Fruit fly (Drosophila melanogaster) S2 (cell line): ENCODE data around the gene CG10650.

Experiments used
- CG8478 ChIP-seq: fragments of >200 bp; optimal IDR thresholded peaks from 2 replicates; lab custom pipeline; 2018
- CTCF ChIP-seq, 2 experiments: fragments of >200 bp; optimal IDR thresholded peaks; 2 replicates each; lab custom pipeline; 2018

Gene CG10650

DNA sequence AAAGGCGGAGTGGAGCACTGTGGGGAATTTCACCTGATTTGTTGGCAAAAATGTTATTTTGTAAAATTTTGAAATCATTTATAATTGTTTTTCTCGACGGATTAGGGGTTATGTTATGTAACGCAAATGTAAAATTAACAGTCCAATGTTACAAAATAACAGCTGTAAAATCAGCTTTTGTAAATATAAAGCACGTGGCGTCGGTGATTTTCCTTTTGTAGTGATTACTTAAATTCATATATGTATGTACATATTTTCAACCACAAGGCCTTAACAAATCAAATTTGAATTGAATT is 26.4 kb upstream of the CG10650 start, which contains the start of gene CG15172:
CG15172 (plus strand) TSS at position 197 of the 296 bp plus-strand sequence.
- TF ChIP-seq CG8478 (lab: Kevin White, UChicago): no peak
- no peak for TF ChIP-seq CTCF (optimal IDR thresholded peaks at IDR 0.05; lab: Kevin White, UChicago)

DNA sequence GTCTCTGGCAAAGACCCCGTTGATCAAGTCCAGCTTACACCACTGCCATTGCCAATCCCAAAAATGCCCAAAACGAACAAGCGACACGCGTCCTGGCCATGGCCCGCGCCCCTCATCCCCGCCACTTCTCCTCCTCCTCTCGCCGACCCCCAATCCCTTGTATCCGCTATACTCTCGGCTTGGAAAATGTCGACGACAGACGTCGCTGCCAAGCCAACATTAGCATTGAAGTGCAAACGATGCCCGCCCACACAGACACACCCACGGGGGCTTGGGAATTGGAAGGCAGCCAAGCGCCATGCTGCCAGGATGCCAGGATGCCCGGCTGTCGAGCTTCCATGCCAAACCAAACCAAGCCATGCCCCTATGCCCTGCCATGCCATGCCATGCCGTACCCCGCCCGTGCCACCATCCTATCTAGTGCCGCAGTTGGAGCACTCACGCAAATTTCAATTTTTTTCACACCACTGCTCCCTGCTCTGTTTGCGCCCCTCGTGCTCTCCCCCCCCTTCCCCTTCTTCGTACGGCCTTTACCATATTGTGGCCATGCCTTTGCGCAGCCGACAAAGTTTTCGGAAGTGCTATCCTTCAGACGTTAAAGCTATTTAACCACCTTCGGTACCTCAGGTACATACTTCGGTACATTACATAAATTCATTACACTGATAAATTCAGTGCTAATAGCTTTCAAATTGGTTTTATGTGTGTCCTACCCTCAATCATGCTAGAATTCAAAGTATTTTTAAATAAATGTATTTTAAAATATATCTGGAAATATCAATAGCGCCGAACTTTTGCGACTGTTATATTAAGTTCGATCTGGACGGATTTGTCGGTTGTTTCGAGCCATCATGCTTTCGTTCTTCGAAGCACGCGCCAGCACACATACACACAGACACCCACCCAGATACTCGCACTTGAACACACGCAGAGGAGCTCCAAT is 25.8 kb upstream of the CG10650 start:
- TF ChIP-seq CTCF (optimal IDR thresholded peaks at IDR 0.05; lab: Kevin White, UChicago) (no peak), CG8478 (lab: Kevin White, UChicago) (no peak)

- no peak for TF ChIP-seq CTCF (optimal IDR thresholded peaks at IDR 0.05; lab: Kevin White, UChicago)
- TF ChIP-seq CG8478 (lab: Kevin White, UChicago): no peak
These were observed 23.9 kb upstream of the CG10650 start for dm6 chr2L:19019640-19020039.

DNA sequence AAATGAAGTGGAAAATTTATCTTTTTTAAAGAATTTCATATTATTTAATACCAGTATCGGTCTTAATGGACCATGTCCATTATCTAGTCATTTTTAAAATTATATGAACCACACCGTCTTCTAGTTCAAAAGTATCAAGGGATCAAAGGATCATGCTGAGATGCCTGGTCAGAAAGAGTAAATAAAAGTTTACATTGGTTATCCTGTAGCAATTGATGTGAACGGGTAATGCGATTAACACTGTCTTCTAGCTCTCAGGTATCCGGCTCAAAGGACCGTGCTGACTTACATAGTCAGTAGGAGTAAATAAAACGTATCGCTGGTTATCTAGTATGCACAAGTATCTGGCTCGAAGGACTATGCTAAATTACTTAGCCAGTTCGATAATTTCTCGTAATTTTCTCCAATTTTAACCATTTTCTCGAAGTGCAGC is 23.4 kb upstream of the CG10650 start:
- TF ChIP-seq CTCF (optimal IDR thresholded peaks at IDR 0.05; lab: Kevin White, UChicago) (no peak), CG8478 (lab: Kevin White, UChicago) (no peak)

dm6 chr2L:19018266-19018665 is 22.5 kb upstream of the CG10650 start:
- TF ChIP-seq CG8478 (lab: Kevin White, UChicago): no peak
- no peak for TF ChIP-seq CTCF (optimal IDR thresholded peaks at IDR 0.05; lab: Kevin White, UChicago)

dm6 chr2L:19017060-19017459 is 21.3 kb upstream of the CG10650 start:
- TF ChIP-seq CG8478 (lab: Kevin White, UChicago) (no peak), CTCF (optimal IDR thresholded peaks at IDR 0.05; lab: Kevin White, UChicago) (no peak)

DNA sequence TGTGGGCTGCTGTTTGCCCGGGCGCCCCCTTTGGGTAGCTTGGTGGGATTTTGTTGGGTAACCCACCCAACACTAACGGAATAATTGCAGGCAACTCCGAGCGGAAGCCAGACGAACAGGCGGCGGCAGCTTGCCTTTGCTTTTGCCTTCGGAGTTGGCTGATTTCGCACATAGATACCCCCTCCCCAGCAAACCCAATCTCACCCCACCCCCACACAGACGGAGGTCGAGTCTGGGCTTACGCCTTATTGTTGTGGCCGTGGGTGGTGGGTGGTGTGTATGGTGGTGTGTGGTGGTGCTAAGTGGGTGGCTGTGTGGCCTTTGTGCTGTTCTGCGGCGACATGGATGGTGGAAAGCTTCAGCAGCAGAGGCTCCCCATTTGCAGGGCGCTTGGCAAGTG is 19.9 kb upstream of the CG10650 start:
- TF ChIP-seq CTCF (optimal IDR thresholded peaks at IDR 0.05; lab: Kevin White, UChicago): no peak
- no peak for TF ChIP-seq CG8478 (lab: Kevin White, UChicago)

DNA sequence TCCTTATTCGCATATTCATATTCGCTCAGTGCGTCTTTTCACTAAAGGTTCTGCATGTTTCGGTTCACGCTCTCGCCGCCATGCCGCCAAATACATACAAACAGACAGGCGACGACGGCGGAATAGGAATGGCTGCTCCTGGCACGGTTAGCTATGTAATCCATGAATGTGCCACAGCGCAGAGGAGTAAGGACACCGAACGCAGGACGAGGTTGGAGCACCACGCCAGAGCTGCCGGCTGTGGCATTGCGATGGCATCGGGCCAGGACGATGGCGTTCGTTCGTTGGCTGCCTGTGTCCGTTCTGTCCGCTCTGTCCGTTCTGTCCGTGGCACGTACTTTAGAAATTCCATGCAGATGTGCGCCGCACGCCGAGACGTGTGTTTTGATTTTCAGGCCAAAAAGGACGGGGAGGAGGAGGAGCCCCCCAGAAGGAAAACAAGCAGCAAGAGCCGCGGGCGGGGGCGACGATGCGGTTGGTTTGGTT is 19.2 kb upstream of the CG10650 start:
- TF ChIP-seq CG8478 (lab: Kevin White, UChicago) (no peak), CTCF (optimal IDR thresholded peaks at IDR 0.05; lab: Kevin White, UChicago) (no peak)

dm6 chr2L:19014032-19014880 is 18.5 kb upstream of the CG10650 start:
- no peak for TF ChIP-seq CG8478 (lab: Kevin White, UChicago)
- TF ChIP-seq CTCF (optimal IDR thresholded peaks at IDR 0.05; lab: Kevin White, UChicago): no peak

dm6 chr2L:19012776-19013328 is 17.1 kb upstream of the CG10650 start:
- TF ChIP-seq CTCF (optimal IDR thresholded peaks at IDR 0.05; lab: Kevin White, UChicago): no peak
- no peak for TF ChIP-seq CG8478 (lab: Kevin White, UChicago)

DNA sequence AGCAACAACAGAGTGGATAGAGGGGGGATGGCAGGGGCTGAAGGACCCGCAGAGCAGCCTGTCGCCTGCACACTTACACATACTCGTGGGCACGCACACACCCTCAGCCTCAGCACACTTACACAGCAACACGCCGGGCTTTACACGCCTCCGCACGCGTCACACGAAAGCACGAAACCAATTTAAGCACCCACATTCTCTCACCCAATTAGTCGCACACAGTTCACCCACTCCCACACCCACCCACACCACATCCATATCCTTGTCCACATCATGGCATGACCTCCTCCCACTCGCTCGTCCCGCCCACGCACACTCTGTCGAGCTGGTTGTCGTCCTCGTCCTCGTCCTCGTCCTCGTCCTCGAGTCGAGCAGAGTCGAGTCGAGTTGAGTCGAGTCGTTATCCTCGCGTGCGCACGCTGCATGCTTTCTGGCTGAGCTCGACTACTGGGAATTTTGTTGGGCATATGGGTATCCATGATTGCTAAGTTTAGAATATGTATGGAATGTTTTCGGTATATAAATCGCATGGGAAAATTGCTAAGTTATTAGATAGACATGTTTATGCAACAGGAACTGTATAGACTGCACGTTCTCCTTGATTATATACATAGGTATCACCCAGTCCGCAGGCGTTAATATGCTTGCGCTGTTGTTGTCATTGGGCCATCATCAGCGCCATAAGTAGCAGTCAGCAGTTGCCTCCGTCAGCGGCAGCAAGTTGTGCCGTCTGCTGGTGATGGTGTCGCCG is 16.3 kb upstream of the CG10650 start:
- TF ChIP-seq CG8478 (lab: Kevin White, UChicago) (no peak), CTCF (optimal IDR thresholded peaks at IDR 0.05; lab: Kevin White, UChicago) (no peak)

DNA sequence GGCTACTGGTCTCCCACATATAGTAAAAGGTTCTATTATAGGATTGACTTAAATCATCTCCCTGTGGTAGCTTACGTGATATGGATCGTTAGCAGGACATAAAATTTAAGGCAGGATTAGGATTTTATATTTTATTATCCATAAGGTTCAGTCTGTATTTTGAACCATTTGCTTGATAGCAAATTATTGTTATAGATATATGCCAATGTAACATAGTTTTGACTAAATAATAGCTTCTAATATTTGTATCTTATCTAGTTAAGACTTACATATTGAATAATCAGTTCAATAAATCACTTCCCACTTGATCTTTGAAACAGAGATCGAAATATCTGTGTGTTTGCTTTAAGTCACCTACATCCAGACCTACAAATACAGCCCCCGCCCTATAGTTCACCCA is 14.8 kb upstream of the CG10650 start, which contains the start of gene robl37BC:
robl37BC (plus strand) TSS at position 301 of the 400 bp plus-strand sequence.
- TF ChIP-seq CG8478 (lab: Kevin White, UChicago) (no peak), CTCF (optimal IDR thresholded peaks at IDR 0.05; lab: Kevin White, UChicago) (no peak)

- TF ChIP-seq CTCF (optimal IDR thresholded peaks at IDR 0.05; lab: Kevin White, UChicago) (no peak), CG8478 (lab: Kevin White, UChicago) (no peak)
These were observed 14.3 kb upstream of the CG10650 start for dm6 chr2L:19010037-19010436.

DNA sequence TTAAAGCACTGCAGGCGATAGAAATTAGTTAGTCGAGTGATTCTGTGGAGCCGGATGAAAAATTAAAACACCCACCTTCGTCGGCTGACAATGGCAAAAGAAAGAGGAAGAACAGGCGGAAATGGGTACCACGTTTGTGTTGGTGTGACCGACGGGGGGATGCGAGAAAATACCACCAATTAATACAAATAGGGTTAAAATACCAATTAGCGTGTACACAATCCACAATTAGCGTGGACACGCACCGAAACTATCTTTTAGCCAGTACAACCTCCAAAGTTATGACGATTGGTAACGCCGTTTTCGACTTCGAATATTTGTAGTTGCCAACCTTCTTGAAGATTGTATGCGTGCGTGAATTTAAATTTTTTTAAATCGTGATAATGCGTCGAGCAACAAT is 13.4 kb upstream of the CG10650 start, which contains the start of gene RpL30:
RpL30 (minus strand) TSS at position 177 of the 400 bp plus-strand sequence.
- TF ChIP-seq CG8478 (lab: Kevin White, UChicago): no peak
- TF ChIP-seq CTCF (optimal IDR thresholded peaks at IDR 0.05; lab: Kevin White, UChicago): peak; percentile 75 to 83
